Fruit fly (Drosophila melanogaster) whole organism, prepupa: ENCODE data around the gene CG16986.

Experiments
- CG10631 ChIP-seq: fragments of 200-800 bp; sonication (Bioruptor generic); optimal IDR thresholded peaks from 2 replicates; lab custom pipeline; 2016; ENCODE audit warnings: missing biosample characterization, missing genetic modification characterization
- CG10669 ChIP-seq: fragments of 200-800 bp; sonication (Bioruptor generic); optimal IDR thresholded peaks from 3 replicates; lab custom pipeline; 2018; ENCODE audit warnings: missing biosample characterization, mild to moderate bottlenecking, missing genetic modification characterization, moderate library complexity
- CG11294 ChIP-seq: fragments of 200-800 bp; sonication (Bioruptor generic); IDR thresholded peaks from 2 replicates; pipeline ENCODE4 v1.3.6; 2022; ENCODE audit warnings: missing biosample characterization, missing genetic modification characterization
- CG15336 ChIP-seq: fragments of 200-800 bp; sonication (Bioruptor generic); IDR thresholded peaks from 2 replicates; pipeline ENCODE4 v1.3.6; 2022; ENCODE audit warnings: missing biosample characterization, missing genetic modification characterization
- CG1621 ChIP-seq: fragments of 200-800 bp; sonication (Bioruptor generic); optimal IDR thresholded peaks from 3 replicates; lab custom pipeline; 2018; ENCODE audit warnings: missing biosample characterization, mild to moderate bottlenecking, missing genetic modification characterization
- CG16779 ChIP-seq: fragments of 200-800 bp; sonication (Bioruptor generic); optimal IDR thresholded peaks from 3 replicates; lab custom pipeline; 2017; ENCODE audit warnings: missing biosample characterization, mild to moderate bottlenecking, missing genetic modification characterization
- CG31627 ChIP-seq: fragments of 200-800 bp; sonication (Bioruptor generic); optimal IDR thresholded peaks from 3 replicates; lab custom pipeline; 2016; ENCODE audit warnings: missing biosample characterization, missing genetic modification characterization
- CG34406 ChIP-seq: fragments of 200-800 bp; sonication (Bioruptor generic); optimal IDR thresholded peaks from 3 replicates; lab custom pipeline; 2016; ENCODE audit warnings: missing biosample characterization, missing genetic modification characterization
- CG4318 ChIP-seq: fragments of 200-800 bp; sonication (Bioruptor generic); optimal IDR thresholded peaks from 3 replicates; lab custom pipeline; 2017; ENCODE audit warnings: missing biosample characterization, mild to moderate bottlenecking, missing genetic modification characterization
- CG6276 ChIP-seq: fragments of 200-800 bp; sonication (Bioruptor generic); optimal IDR thresholded peaks from 2 replicates; lab custom pipeline; 2017; ENCODE audit warnings: missing biosample characterization, mild to moderate bottlenecking, missing genetic modification characterization
- CG6792 ChIP-seq: fragments of 200-800 bp; sonication (Bioruptor generic); optimal IDR thresholded peaks from 3 replicates; lab custom pipeline; 2016; ENCODE audit warnings: missing biosample characterization, missing genetic modification characterization
- CG6808 ChIP-seq: fragments of 200-800 bp; sonication (Bioruptor generic); optimal IDR thresholded peaks from 3 replicates; lab custom pipeline; 2017; ENCODE audit warnings: missing biosample characterization, missing genetic modification characterization, mild to moderate bottlenecking, moderate library complexity, missing genetic modification reagents
- CG6854 ChIP-seq: fragments of 200-800 bp; sonication (Bioruptor generic); optimal IDR thresholded peaks from 2 replicates; lab custom pipeline; 2017; ENCODE audit warnings: missing biosample characterization, mild to moderate bottlenecking, missing genetic modification characterization
- CG7368 ChIP-seq: fragments of 200-800 bp; sonication (Bioruptor generic); optimal IDR thresholded peaks from 3 replicates; lab custom pipeline; 2016; ENCODE audit warnings: missing biosample characterization, missing genetic modification characterization
- CG8119 ChIP-seq: fragments of 200-800 bp; sonication (Bioruptor generic); IDR thresholded peaks from 3 replicates; pipeline ENCODE4 v1.3.6; 2022; ENCODE audit warnings: missing biosample characterization, missing genetic modification characterization
- CG8319 ChIP-seq: fragments of 200-800 bp; sonication (Bioruptor generic); optimal IDR thresholded peaks from 3 replicates; lab custom pipeline; 2016; ENCODE audit warnings: missing biosample characterization, missing genetic modification characterization
- CG8632 ChIP-seq: fragments of 200-800 bp; sonication (Bioruptor generic); optimal IDR thresholded peaks from 3 replicates; lab custom pipeline; 2016; ENCODE audit warnings: missing biosample characterization, missing genetic modification characterization
- CG9139 ChIP-seq: fragments of 200-800 bp; sonication (Bioruptor generic); optimal IDR thresholded peaks from 3 replicates; lab custom pipeline; 2017; ENCODE audit warnings: missing biosample characterization, mild to moderate bottlenecking, missing genetic modification characterization
- Eip75B ChIP-seq: fragments of 200-800 bp; sonication (Bioruptor generic); optimal IDR thresholded peaks from 3 replicates; lab custom pipeline; 2016; ENCODE audit warnings: missing biosample characterization, missing genetic modification characterization
- Eip78C ChIP-seq: fragments of 200-800 bp; sonication (Bioruptor generic); peaks from one replicate; lab custom pipeline; 2016; ENCODE audit warnings: missing biosample characterization, missing genetic modification characterization
- Ets21C ChIP-seq: fragments of 200-800 bp; sonication (Bioruptor generic); optimal IDR thresholded peaks from 3 replicates; lab custom pipeline; 2016; ENCODE audit warnings: missing biosample characterization, missing genetic modification characterization
- Hr38 ChIP-seq: sonication (Bioruptor generic); optimal IDR thresholded peaks from 2 replicates; lab custom pipeline; 2016; ENCODE audit warnings: missing biosample characterization, missing genetic modification characterization
- Hr39 ChIP-seq: fragments of 200-800 bp; sonication (Bioruptor generic); optimal IDR thresholded peaks from 2 replicates; lab custom pipeline; 2016; ENCODE audit warnings: missing biosample characterization, missing genetic modification characterization
- Hr4 ChIP-seq: fragments of 200-800 bp; sonication (Bioruptor generic); optimal IDR thresholded peaks from 3 replicates; lab custom pipeline; 2016; ENCODE audit warnings: missing biosample characterization, missing genetic modification characterization
- Lpt ChIP-seq: fragments of 200-800 bp; sonication (Bioruptor generic); optimal IDR thresholded peaks from 3 replicates; lab custom pipeline; 2016; ENCODE audit warnings: missing biosample characterization, missing genetic modification characterization
- Met ChIP-seq: fragments of 200-800 bp; sonication (Bioruptor generic); optimal IDR thresholded peaks from 3 replicates; lab custom pipeline; 2016; ENCODE audit warnings: missing biosample characterization, missing genetic modification characterization
- OdsH ChIP-seq: fragments of 200-800 bp; sonication (Bioruptor generic); optimal IDR thresholded peaks from 3 replicates; lab custom pipeline; 2016; ENCODE audit warnings: missing biosample characterization, missing genetic modification characterization
- Smox ChIP-seq: fragments of 200-800 bp; sonication (Bioruptor generic); optimal IDR thresholded peaks from 3 replicates; lab custom pipeline; 2016; ENCODE audit warnings: missing biosample characterization, missing genetic modification characterization
- Sox102F ChIP-seq: fragments of 200-800 bp; sonication (Bioruptor generic); optimal IDR thresholded peaks from 2 replicates; lab custom pipeline; 2016; ENCODE audit warnings: missing biosample characterization, mild to moderate bottlenecking, missing genetic modification characterization
- Sox14 ChIP-seq: fragments of 200-800 bp; sonication (Bioruptor generic); optimal IDR thresholded peaks from 3 replicates; lab custom pipeline; 2016; ENCODE audit warnings: missing biosample characterization, missing genetic modification characterization
- Sox15 ChIP-seq: fragments of 200-800 bp; sonication (Bioruptor generic); optimal IDR thresholded peaks from 3 replicates; lab custom pipeline; 2016; ENCODE audit warnings: missing biosample characterization, missing genetic modification characterization
- achi ChIP-seq: fragments of 200-800 bp; sonication (Bioruptor generic); optimal IDR thresholded peaks from 3 replicates; lab custom pipeline; 2016; ENCODE audit warnings: missing biosample characterization, missing genetic modification characterization
- acj6 ChIP-seq: fragments of 200-800 bp; sonication (Bioruptor generic); optimal IDR thresholded peaks from 3 replicates; lab custom pipeline; 2016; ENCODE audit warnings: missing biosample characterization, missing genetic modification characterization
- dac ChIP-seq: fragments of 200-800 bp; sonication (Bioruptor generic); optimal IDR thresholded peaks from 2 replicates; lab custom pipeline; 2017; ENCODE audit warnings: missing biosample characterization, mild to moderate bottlenecking, missing genetic modification characterization
- dsx ChIP-seq: fragments of 200-800 bp; optimal IDR thresholded peaks from 3 replicates; lab custom pipeline; 2019; ENCODE audit warnings: missing biosample characterization, mild to moderate bottlenecking, missing genetic modification characterization, moderate library complexity; ENCODE audit not compliant: poor library complexity, severe bottlenecking
- esn ChIP-seq: fragments of 200-800 bp; sonication (Bioruptor generic); optimal IDR thresholded peaks from 2 replicates; lab custom pipeline; 2016; ENCODE audit warnings: missing biosample characterization, mild to moderate bottlenecking, missing genetic modification characterization, moderate library complexity
- fd59A ChIP-seq: fragments of 200-800 bp; sonication (Bioruptor generic); optimal IDR thresholded peaks from 2 replicates; lab custom pipeline; 2017; ENCODE audit warnings: missing biosample characterization, mild to moderate bottlenecking, missing genetic modification characterization, missing genetic modification reagents
- fd85E ChIP-seq: fragments of 200-800 bp; sonication (Bioruptor generic); optimal IDR thresholded peaks from 3 replicates; lab custom pipeline; 2016; ENCODE audit warnings: missing biosample characterization, missing genetic modification characterization
- fkh ChIP-seq: fragments of 200-800 bp; sonication (Bioruptor generic); optimal IDR thresholded peaks from 3 replicates; lab custom pipeline; 2017; ENCODE audit warnings: missing biosample characterization, mild to moderate bottlenecking, missing genetic modification characterization, moderate library complexity
- net ChIP-seq: fragments of 200-800 bp; sonication (Bioruptor generic); optimal IDR thresholded peaks from 3 replicates; lab custom pipeline; 2016; ENCODE audit warnings: missing biosample characterization, missing genetic modification characterization
- pdm3 ChIP-seq: fragments of 200-800 bp; sonication (Bioruptor generic); optimal IDR thresholded peaks from 3 replicates; lab custom pipeline; 2016; ENCODE audit warnings: missing biosample characterization, missing genetic modification characterization
- ss ChIP-seq, 2 experiments: fragments of 200-800 bp; sonication (Bioruptor generic); optimal IDR thresholded peaks; 2 replicates in 1 of 2; 3 replicates in 1 of 2; lab custom pipeline; 2017 to 2018; ENCODE audit warnings: mild to moderate bottlenecking in 2 of 2, missing biosample characterization in 2 of 2, missing genetic modification characterization in 2 of 2, moderate library complexity in 1 of 2
- svp ChIP-seq: fragments of 200-800 bp; sonication (Bioruptor generic); peaks from one replicate; lab custom pipeline; 2016; ENCODE audit warnings: missing biosample characterization, missing genetic modification characterization
- topi ChIP-seq: fragments of 200-800 bp; sonication (Bioruptor generic); optimal IDR thresholded peaks from 3 replicates; lab custom pipeline; 2016; ENCODE audit warnings: missing biosample characterization, missing genetic modification characterization

CG16986 gene

dm6 chr3L:2582753-2583536, 17.2 kb upstream of the CG16986 start (continued):
- peak; percentile 95 for TF ChIP-seq svp (GFP tag; lab: Kevin White, UChicago)
- peak; percentile 60 for TF ChIP-seq Sox15
- peak; percentile 81 for TF ChIP-seq pdm3 (GFP tag; lab: Kevin White, UChicago)
- TF ChIP-seq CG4318: peak; percentile 60
- TF ChIP-seq CG31627 (GFP tag; lab: Kevin White, UChicago): peak; percentile 92
- peak; percentile 90 for TF ChIP-seq Met (GFP tag; lab: Kevin White, UChicago)
- peak; percentile 70 for TF ChIP-seq CG10669 (GFP tag; lab: Kevin White, UChicago)
- TF ChIP-seq Sox14 (GFP tag; lab: Kevin White, UChicago): peak; percentile 88
- peak; percentile 79 for TF ChIP-seq OdsH (GFP tag; lab: Kevin White, UChicago)
- TF ChIP-seq fd85E: no peak
- peak; percentile 93 for TF ChIP-seq Hr39
- TF ChIP-seq Hr38: no peak
- TF ChIP-seq CG15336: peak; percentile 83
- TF ChIP-seq CG6808 (GFP tag; lab: Kevin White, UChicago): peak; percentile 25
- TF ChIP-seq acj6 (GFP tag; lab: Kevin White, UChicago): peak; percentile 82
- peak; percentile 73 for TF ChIP-seq CG8632
- peak; percentile 49 for TF ChIP-seq CG8319 (GFP tag; lab: Kevin White, UChicago)
- peak; percentile 94 for TF ChIP-seq esn (GFP tag; lab: Kevin White, UChicago)
- TF ChIP-seq CG6854 (GFP tag; lab: Kevin White, UChicago): peak; percentile 77
- peak; percentile 54 for TF ChIP-seq dac (GFP tag; lab: Kevin White, UChicago)
- TF ChIP-seq Smox (GFP tag; lab: Kevin White, UChicago): peak; percentile 88
- TF ChIP-seq CG6792 (GFP tag; lab: Kevin White, UChicago): peak; percentile 84
- TF ChIP-seq dsx: peak; percentile 39
- peak; percentile 70; the same call in 2 of the 3 replicates for TF ChIP-seq CG8119 (GFP tag; lab: Robert Waterston, UW)
- TF ChIP-seq topi (GFP tag; lab: Kevin White, UChicago): peak; percentile 92
- TF ChIP-seq ss (GFP tag; optimal IDR thresholded peaks at IDR 0.05; lab: Kevin White, UChicago): peak in 1 of 2 experiments; percentile 44

dm6 chr3L:2583537-2583870, 16.6 kb upstream of the CG16986 start:
- TF ChIP-seq Met (GFP tag; lab: Kevin White, UChicago): no peak
- TF ChIP-seq Sox102F (GFP tag; lab: Kevin White, UChicago): no peak
- no peak for TF ChIP-seq Lpt (GFP tag; lab: Kevin White, UChicago)
- TF ChIP-seq net (GFP tag; lab: Kevin White, UChicago): no peak
- no peak for TF ChIP-seq Eip75B (GFP tag; lab: Kevin White, UChicago)
- TF ChIP-seq CG8319 (GFP tag; lab: Kevin White, UChicago): no peak
- no peak for TF ChIP-seq CG34406 (GFP tag; lab: Kevin White, UChicago)
- no peak for TF ChIP-seq CG31627 (GFP tag; lab: Kevin White, UChicago)
- TF ChIP-seq CG11294 (GFP tag; lab: Robert Waterston, UW): no peak
- no peak for TF ChIP-seq CG8632
- TF ChIP-seq CG4318: no peak

dm6 chr3L:2584119-2584805, 15.9 kb upstream of the CG16986 start:
- TF ChIP-seq CG11294 (GFP tag; lab: Robert Waterston, UW) (peak; percentile 64; the same call in 1 of the 2 replicates), Eip78C (GFP tag; lab: Kevin White, UChicago) (peak; percentile 96), CG6276 (peak; percentile 87), CG15336 (peak; percentile 89), achi (GFP tag; lab: Kevin White, UChicago) (peak; percentile 80), fd85E (no peak), CG10631 (GFP tag; lab: Kevin White, UChicago) (peak; percentile 83), net (GFP tag; lab: Kevin White, UChicago) (peak; percentile 82), fd59A (GFP tag; lab: Kevin White, UChicago) (peak; percentile 84), CG16779 (peak; percentile 67), CG8632 (peak; percentile 67), CG8119 (GFP tag; lab: Robert Waterston, UW) (peak; percentile 91), Ets21C (GFP tag; lab: Kevin White, UChicago) (peak; percentile 7), fkh (GFP tag; lab: Kevin White, UChicago) (peak; percentile 48), CG7368 (GFP tag; lab: Kevin White, UChicago) (peak; percentile 41), CG9139 (peak; percentile 81), Lpt (GFP tag; lab: Kevin White, UChicago) (peak; percentile 66), esn (GFP tag; lab: Kevin White, UChicago) (peak; percentile 68), Sox14 (GFP tag; lab: Kevin White, UChicago) (peak; percentile 83), Smox (GFP tag; lab: Kevin White, UChicago) (peak; percentile 52), CG1621 (tag; lab: Kevin White, UChicago) (peak; percentile 76), Hr4 (GFP tag; lab: Kevin White, UChicago) (peak; percentile 90)
